Worm (Caenorhabditis elegans) whole organism, midembryonic: ENCODE data around the gene dph-5.

Source experiments
- cog-1 ChIP-seq: sonication (generic microtip); optimal IDR thresholded peaks from 2 replicates; lab custom pipeline; 2016; ENCODE audit warnings: missing genetic modification characterization, missing compliant biosample characterization
- med-1 ChIP-seq: sonication (generic microtip); optimal IDR thresholded peaks from 2 replicates; lab custom pipeline; 2017; ENCODE audit warnings: missing genetic modification characterization, mild to moderate bottlenecking, missing compliant biosample characterization, antibody characterized with exemption, missing genetic modification reagents; ENCODE audit not compliant: insufficient read depth

DNA sequence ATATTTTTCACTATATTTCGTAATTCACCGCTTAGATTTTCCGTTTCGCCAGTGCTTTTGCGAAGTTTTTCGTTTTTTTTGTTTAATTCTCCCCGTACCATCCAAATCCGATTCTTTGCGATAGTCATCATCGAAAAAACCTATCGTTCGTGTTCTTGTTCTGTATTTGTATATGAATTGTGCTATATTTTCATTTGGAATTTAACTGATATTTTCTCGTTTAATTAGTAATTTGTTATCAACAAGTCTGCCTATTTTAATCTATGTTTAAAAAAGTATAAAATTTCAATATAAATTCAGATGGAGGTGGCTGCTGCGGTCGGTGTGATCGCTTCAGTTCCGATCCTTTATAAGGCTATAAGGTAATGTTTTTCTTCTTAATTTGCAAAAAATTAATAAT lies 47.4 kb upstream of the dph-5 start, which contains the start of gene samp-1:
- TF ChIP-seq med-1 (GFP tag; lab: Kevin White, UChicago), result no peak
- no peak for TF ChIP-seq cog-1 (tag; lab: Kevin White, UChicago)
